Worm (Caenorhabditis elegans): ENCODE measurements around the gene F46G11.2.
A peak's percentile ranks its signal among the peaks of the same experiment; 100 is the strongest.

F46G11.2 gene

DNA sequence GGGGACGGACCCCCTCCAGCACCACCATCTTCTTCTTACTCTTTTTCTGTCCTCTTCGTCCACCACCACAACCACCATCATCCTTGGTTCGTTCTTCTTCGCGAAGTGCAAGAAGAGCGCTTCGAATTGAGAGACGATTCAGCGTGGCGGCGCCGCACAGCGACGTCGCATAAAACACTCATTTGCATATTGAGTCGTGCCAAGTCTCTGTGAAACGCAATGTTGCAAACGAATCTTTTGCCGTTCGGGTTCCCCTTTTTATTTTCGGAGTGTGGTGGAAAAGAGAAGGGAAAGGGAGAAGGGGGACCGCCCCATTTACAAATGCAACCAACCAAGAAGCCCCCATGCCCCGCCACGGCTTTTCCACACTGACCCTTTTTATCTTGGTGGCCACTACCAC lies 28.4 kb downstream of the F46G11.2 start (continued):
- TF ChIP-seq lsy-2 (tag; optimal IDR thresholded peaks at IDR 0.05), result peak in 1 of 2 experiments; percentile 13
- TF ChIP-seq hpl-2 (GFP tag; optimal IDR thresholded peaks at IDR 0.05), result no peak
- TF ChIP-seq pqm-1 (tag; optimal IDR thresholded peaks at IDR 0.05), result no peak
- no peak for TF ChIP-seq isw-1 (GFP tag; IDR thresholded peaks at IDR 0.05)
- no peak for TF ChIP-seq nhr-85 (tag)
- TF ChIP-seq pax-3 (tag; optimal IDR thresholded peaks at IDR 0.05), result no peak
- no peak for TF ChIP-seq ceh-8 (GFP tag; optimal IDR thresholded peaks at IDR 0.05)
- TF ChIP-seq lin-15B (tag; optimal IDR thresholded peaks at IDR 0.05), result no peak
- no peak for TF ChIP-seq unc-86 (tag; optimal IDR thresholded peaks at IDR 0.05)
- no peak for TF ChIP-seq ets-5 (GFP tag; IDR thresholded peaks at IDR 0.05)
- no peak for TF ChIP-seq nhr-90 (tag; optimal IDR thresholded peaks at IDR 0.05; ENCODE audit: poor library complexity)
- TF ChIP-seq tlp-1 (tag; optimal IDR thresholded peaks at IDR 0.05), result no peak
- no peak for TF ChIP-seq dpl-1 (GFP tag; optimal IDR thresholded peaks at IDR 0.05)

ce11 chrX:5817078-5817477 lies 29.1 kb downstream of the F46G11.2 start:
- TF ChIP-seq grh-1 (GFP tag; IDR thresholded peaks at IDR 0.05) (no peak), lin-35 (GFP tag; optimal IDR thresholded peaks at IDR 0.05) (no peak), efl-1 (optimal IDR thresholded peaks at IDR 0.05) (no peak), efl-1 (GFP tag; optimal IDR thresholded peaks at IDR 0.05 in 1 of 2) (no peak), F16B12.6 (tag; optimal IDR thresholded peaks at IDR 0.05) (no peak), fkh-4 (tag; optimal IDR thresholded peaks at IDR 0.05; ENCODE audit: borderline replicate concordance) (no peak)

DNA sequence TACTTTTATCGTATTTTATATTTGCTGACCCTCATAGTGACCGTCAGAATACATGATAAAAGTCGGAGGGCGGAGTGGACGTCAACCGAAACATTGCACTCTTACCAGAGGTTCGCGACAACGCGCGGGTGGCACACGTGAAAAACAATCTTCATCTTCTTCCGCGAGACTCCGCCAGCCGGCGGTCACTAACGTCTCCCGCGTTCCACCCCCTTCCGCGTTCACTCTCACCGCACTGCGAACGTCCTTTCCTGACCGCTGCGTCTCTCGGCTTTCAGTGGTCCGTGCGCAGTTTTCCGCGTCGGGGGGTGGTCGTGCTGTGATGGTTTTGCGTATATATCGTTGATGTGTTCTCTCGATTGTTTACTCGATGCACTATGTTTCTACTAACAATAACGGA lies 30.2 kb downstream of the F46G11.2 start:
- TF ChIP-seq nhr-84 (tag; optimal IDR thresholded peaks at IDR 0.05) (no peak), nhr-85 (tag) (peak; percentile 33), efl-1 (optimal IDR thresholded peaks at IDR 0.05) (no peak), efl-1 (GFP tag; optimal IDR thresholded peaks at IDR 0.05 in 1 of 2) (peak in 1 of 2 experiments; percentile 39)

DNA sequence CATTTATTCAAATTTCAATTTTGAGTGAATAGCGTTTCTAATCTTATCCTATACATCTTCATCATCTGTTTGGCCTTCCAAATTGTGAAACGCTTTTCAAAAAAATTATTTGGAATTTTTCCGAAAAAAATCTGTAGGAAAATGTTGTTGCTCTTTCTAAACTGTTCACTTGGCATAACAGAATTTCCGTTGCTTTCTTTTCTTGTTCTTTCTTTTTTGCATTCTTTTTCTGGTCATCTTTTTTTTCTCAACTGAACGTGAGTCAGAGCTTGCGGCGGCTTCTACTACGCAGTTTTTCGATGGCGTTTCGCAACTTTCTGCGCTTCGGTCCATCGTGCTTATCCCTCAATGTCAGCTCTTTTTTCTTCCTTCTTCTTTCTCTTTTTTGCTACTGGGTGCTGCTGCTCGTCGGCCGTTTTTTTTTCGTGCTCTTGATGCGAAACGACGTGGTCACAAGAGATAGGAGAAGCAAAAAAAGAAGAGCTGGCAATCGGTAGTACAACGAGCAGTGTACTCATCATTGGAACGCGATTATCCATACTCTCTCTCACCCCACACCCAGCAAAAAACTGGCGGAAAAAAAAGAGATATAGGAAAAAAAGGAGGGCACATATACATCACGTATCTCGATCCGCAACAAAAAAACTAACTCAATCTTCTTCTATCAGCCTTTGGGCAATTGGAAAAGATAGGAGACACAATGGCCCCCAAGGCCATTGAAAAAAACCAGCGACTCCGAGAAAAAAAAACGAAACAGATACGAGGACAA lies 31.9 kb downstream of the F46G11.2 start:
- peak; percentile 38 for TF ChIP-seq tbx-2 (tag; optimal IDR thresholded peaks at IDR 0.05)
- no peak for TF ChIP-seq mdl-1 (tag; optimal IDR thresholded peaks at IDR 0.05)
- TF ChIP-seq rnt-1 (tag; optimal IDR thresholded peaks at IDR 0.05), result peak; percentile 48
- no peak for TF ChIP-seq unc-98 (GFP tag; IDR thresholded peaks at IDR 0.05)
- peak; percentile 37 for TF ChIP-seq snu-23 (GFP tag; optimal IDR thresholded peaks at IDR 0.05)
- no peak for TF ChIP-seq grh-1 (GFP tag; IDR thresholded peaks at IDR 0.05)
- TF ChIP-seq nhr-19 (GFP tag; conservative IDR thresholded peaks at IDR 0.05), result peak; percentile 39
- TF ChIP-seq lin-35 (GFP tag; optimal IDR thresholded peaks at IDR 0.05), result peak in 1 of 2 experiments; percentile 20
- TF ChIP-seq nhr-47 (tag; optimal IDR thresholded peaks at IDR 0.05), result peak; percentile 24
- no peak for TF ChIP-seq sptf-1 (tag; optimal IDR thresholded peaks at IDR 0.05)
- peak; percentile 70 for TF ChIP-seq nhr-71 (tag; optimal IDR thresholded peaks at IDR 0.05)
- TF ChIP-seq lsy-2 (tag; optimal IDR thresholded peaks at IDR 0.05), result peak; percentile 30 to 51
- TF ChIP-seq ceh-82 (tag; optimal IDR thresholded peaks at IDR 0.05), result peak in 1 of 3 experiments; percentile 37
- no peak for TF ChIP-seq C16A3.4 (tag; optimal IDR thresholded peaks at IDR 0.05)
- TF ChIP-seq fkh-4 (tag; optimal IDR thresholded peaks at IDR 0.05; ENCODE audit: borderline replicate concordance), result no peak
- peak; percentile 6 for TF ChIP-seq xbp-1 (tag; optimal IDR thresholded peaks at IDR 0.05)
- peak; percentile 78 for TF ChIP-seq nhr-85 (tag)
- TF ChIP-seq dsc-1 (tag; optimal IDR thresholded peaks at IDR 0.05), result peak; percentile 57
- TF ChIP-seq blmp-1 (tag; optimal IDR thresholded peaks at IDR 0.05), result peak; percentile 2
- TF ChIP-seq mef-2 (tag; optimal IDR thresholded peaks at IDR 0.05), result no peak
- no peak for TF ChIP-seq jun-1 (tag; optimal IDR thresholded peaks at IDR 0.05)
- TF ChIP-seq nhr-84 (tag; optimal IDR thresholded peaks at IDR 0.05), result no peak
- TF ChIP-seq efl-1 (optimal IDR thresholded peaks at IDR 0.05), result no peak
- TF ChIP-seq efl-1 (GFP tag; optimal IDR thresholded peaks at IDR 0.05 in 1 of 2), result peak in 1 of 2 experiments; percentile 81
- no peak for TF ChIP-seq alr-1 (tag; optimal IDR thresholded peaks at IDR 0.05; ENCODE audit: borderline replicate concordance)
- TF ChIP-seq tlp-1 (tag; optimal IDR thresholded peaks at IDR 0.05), result no peak
- TF ChIP-seq mep-1 (tag; optimal IDR thresholded peaks at IDR 0.05), result peak; percentile 57
- no peak for TF ChIP-seq sox-4 (tag; optimal IDR thresholded peaks at IDR 0.05)
- TF ChIP-seq ces-1 (GFP tag; optimal IDR thresholded peaks at IDR 0.05), result peak; percentile 10
- TF ChIP-seq efl-3 (GFP tag; optimal IDR thresholded peaks at IDR 0.05), result no peak
- TF ChIP-seq ceh-63 (GFP tag; optimal IDR thresholded peaks at IDR 0.05), result no peak
- no peak for TF ChIP-seq lin-15B (tag; optimal IDR thresholded peaks at IDR 0.05)
- peak; percentile 93 for TF ChIP-seq lin-14 (GFP tag; optimal IDR thresholded peaks at IDR 0.05)
- TF ChIP-seq fkh-10 (GFP tag; optimal IDR thresholded peaks at IDR 0.05), result peak; percentile 52
